Worm (Caenorhabditis elegans): ENCODE results near the gene math-40.

math-40 gene

DNA sequence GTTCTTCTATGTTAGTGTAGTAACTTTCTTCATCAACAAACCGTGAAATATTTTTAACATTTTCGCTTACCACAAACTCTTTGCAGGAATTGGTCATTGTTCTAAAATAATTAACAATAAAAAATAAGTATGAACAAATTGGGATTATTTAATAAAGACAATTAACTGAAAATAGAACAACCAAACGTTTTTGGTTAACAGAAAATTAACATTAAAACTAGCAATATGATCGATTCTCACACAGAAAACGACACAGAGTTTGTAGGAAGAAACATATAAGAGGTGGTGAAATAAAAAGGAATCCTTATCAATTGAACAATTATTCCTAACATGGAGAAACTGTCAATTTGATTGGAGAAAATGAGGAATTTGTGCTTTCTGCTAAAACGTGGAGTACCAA is 48.2 kb downstream of the math-40 start, which contains the start of gene math-16:
Gene math-16, minus strand, starts transcription at position 101 of the 400 bp plus-strand sequence.
- TF ChIP-seq nhr-76 (tag; optimal IDR thresholded peaks at IDR 0.05) (no peak), dmd-8 (GFP tag; IDR thresholded peaks at IDR 0.05) (no peak), gei-8 (GFP tag; optimal IDR thresholded peaks at IDR 0.05) (no peak), hlh-30 (tag; optimal IDR thresholded peaks at IDR 0.05; ENCODE audit: insufficient read depth) (no peak), sdz-12 (GFP tag; optimal IDR thresholded peaks at IDR 0.05) (no peak), nhr-6 (tag; optimal IDR thresholded peaks at IDR 0.05) (no peak), lir-3 (tag; optimal IDR thresholded peaks at IDR 0.05) (no peak), lin-39 (tag; optimal IDR thresholded peaks at IDR 0.05) (no peak), lin-29 (GFP tag; IDR thresholded peaks at IDR 0.05) (no peak), nhr-25 (tag; optimal IDR thresholded peaks at IDR 0.05; ENCODE audit: borderline replicate concordance, insufficient read depth) (no peak), unc-130 (GFP tag; optimal IDR thresholded peaks at IDR 0.05) (no peak), arid-1 (GFP tag; conservative IDR thresholded peaks at IDR 0.05) (no peak), fkh-10 (GFP tag; optimal IDR thresholded peaks at IDR 0.05) (no peak), mxl-2 (GFP tag; conservative IDR thresholded peaks at IDR 0.05) (no peak), lsy-2 (tag; optimal IDR thresholded peaks at IDR 0.05) (no peak)
